Worm (Caenorhabditis elegans) whole organism, young adult: ENCODE measurements around the gene mboa-6.

ENCODE experiments used
- B0019.2 ChIP-seq: fragments of 200-800 bp; sonication (Bioruptor generic); conservative IDR thresholded peaks from 2 replicates; pipeline ENCODE4 v1.3.6; 2022; ENCODE audit warnings: missing genetic modification reagents, missing genetic modification characterization, missing compliant biosample characterization
- B0035.1 ChIP-seq: sonication (generic microtip); optimal IDR thresholded peaks from 2 replicates; lab custom pipeline; 2016; ENCODE audit warnings: missing genetic modification characterization, mild to moderate bottlenecking, missing compliant biosample characterization, missing genotype, missing genetic modification reagents
- D2030.7 ChIP-seq: fragments of 200-800 bp; sonication (Bioruptor generic); IDR thresholded peaks from 2 replicates; pipeline ENCODE4 v1.3.6; 2022; ENCODE audit warnings: missing genetic modification reagents, missing genetic modification characterization, missing compliant biosample characterization
- F10E7.11 ChIP-seq: sonication (generic microtip); optimal IDR thresholded peaks from 2 replicates; lab custom pipeline; 2017; ENCODE audit warnings: mild to moderate bottlenecking, missing genetic modification characterization, moderate library complexity, missing compliant biosample characterization
- F39B2.1 ChIP-seq: fragments of 200-800 bp; sonication (Bioruptor generic); IDR thresholded peaks from 2 replicates; pipeline ENCODE4 v1.3.6; 2022; ENCODE audit warnings: missing genetic modification reagents, missing genetic modification characterization, missing compliant biosample characterization
- F55B11.4 ChIP-seq: sonication (generic microtip); optimal IDR thresholded peaks from 2 replicates; lab custom pipeline; 2016; ENCODE audit warnings: missing compliant biosample characterization, missing genetic modification characterization, borderline replicate concordance; ENCODE audit not compliant: insufficient read depth
- F57C9.4 ChIP-seq: sonication (generic microtip); optimal IDR thresholded peaks from 2 replicates; lab custom pipeline; 2017; ENCODE audit warnings: mild to moderate bottlenecking, missing genetic modification characterization, missing compliant biosample characterization
- Y53G8AR.9 ChIP-seq: fragments of 200-800 bp; sonication (Bioruptor generic); conservative IDR thresholded peaks from 2 replicates; pipeline ENCODE4 v1.3.6; 2022; ENCODE audit warnings: missing genetic modification reagents, missing genetic modification characterization, missing compliant biosample characterization
- Y67H2A.10 ChIP-seq: fragments of 200-800 bp; sonication (Bioruptor generic); conservative IDR thresholded peaks from 2 replicates; pipeline ENCODE4 v1.3.6; 2022; ENCODE audit warnings: missing genetic modification reagents, missing genetic modification characterization, missing compliant biosample characterization
- ZK185.1 ChIP-seq: sonication (generic microtip); optimal IDR thresholded peaks from 2 replicates; lab custom pipeline; 2016; ENCODE audit warnings: mild to moderate bottlenecking, missing genetic modification characterization, missing compliant biosample characterization; ENCODE audit not compliant: poor library complexity, severe bottlenecking
- aptf-3 ChIP-seq: fragments of 200-800 bp; sonication (Bioruptor generic); IDR thresholded peaks from 2 replicates; pipeline ENCODE4 v1.3.6; 2022; ENCODE audit warnings: missing genetic modification characterization, missing compliant biosample characterization
- attf-3 ChIP-seq: fragments of 200-800 bp; sonication (Bioruptor generic); conservative IDR thresholded peaks from 2 replicates; pipeline ENCODE4 v1.3.6; 2022; ENCODE audit warnings: missing genetic modification reagents, missing genetic modification characterization, missing compliant biosample characterization
- attf-6 ChIP-seq: fragments of 200-800 bp; sonication (Bioruptor generic); IDR thresholded peaks from 2 replicates; pipeline ENCODE4 v1.3.6; 2022; ENCODE audit warnings: missing genetic modification reagents, missing genetic modification characterization, missing compliant biosample characterization
- bed-1 ChIP-seq: fragments of 200-800 bp; sonication (Bioruptor generic); IDR thresholded peaks from 2 replicates; pipeline ENCODE4 v1.3.6; 2022; ENCODE audit warnings: missing genetic modification reagents, missing genetic modification characterization, missing compliant biosample characterization
- cebp-1 ChIP-seq, 2 experiments: fragments of 200-800 bp in 1 of 2; sonication (Bioruptor generic) in 1 of 2; sonication (generic microtip) in 1 of 2; IDR thresholded peaks in 1 of 2; optimal IDR thresholded peaks in 1 of 2; 2 replicates each; pipeline versions ENCODE4 v1.3.6 to Lab custom; 2017 to 2022; ENCODE audit warnings: missing compliant biosample characterization in 2 of 2, missing genetic modification characterization in 2 of 2, mild to moderate bottlenecking in 1 of 2, missing genetic modification reagents in 1 of 2, moderate library complexity in 1 of 2
- ceh-100 ChIP-seq: fragments of 200-800 bp; sonication (Bioruptor generic); IDR thresholded peaks from 2 replicates; pipeline ENCODE4 v1.3.6; 2022; ENCODE audit warnings: missing genetic modification reagents, missing genetic modification characterization, missing compliant biosample characterization
- ceh-91 ChIP-seq: fragments of 200-800 bp; sonication (Bioruptor generic); IDR thresholded peaks from 2 replicates; pipeline ENCODE4 v1.3.6; 2022; ENCODE audit warnings: missing genetic modification reagents, missing genetic modification characterization, missing compliant biosample characterization
- dox-1 ChIP-seq: fragments of 200-800 bp; sonication (Bioruptor generic); IDR thresholded peaks from 2 replicates; pipeline ENCODE4 v1.3.6; 2022; ENCODE audit warnings: missing genetic modification reagents, missing genetic modification characterization, missing compliant biosample characterization
- dpl-1 ChIP-seq: fragments of 150-350 bp; optimal IDR thresholded peaks from 2 replicates; lab custom pipeline; 2014; ENCODE audit warnings: missing biosample characterization, missing genetic modification reagents, missing genetic modification characterization
- egl-18 ChIP-seq: fragments of 200-800 bp; sonication (Bioruptor generic); IDR thresholded peaks from 2 replicates; pipeline ENCODE4 v1.3.6; 2022; ENCODE audit warnings: missing genetic modification reagents, missing genetic modification characterization, missing compliant biosample characterization
- ets-4 ChIP-seq: fragments of 200-800 bp; sonication (Bioruptor generic); optimal IDR thresholded peaks from 2 replicates; lab custom pipeline; 2018; ENCODE audit warnings: mild to moderate bottlenecking, missing genetic modification characterization, missing compliant biosample characterization
- fkh-3 ChIP-seq: sonication (generic microtip); optimal IDR thresholded peaks from 2 replicates; lab custom pipeline; 2016; ENCODE audit warnings: mild to moderate bottlenecking, missing genetic modification characterization, missing compliant biosample characterization
- him-1 ChIP-seq: sonication (generic microtip); optimal IDR thresholded peaks from 2 replicates; lab custom pipeline; 2016; ENCODE audit warnings: missing genotype, missing genetic modification reagents, missing genetic modification characterization, missing compliant biosample characterization
- let-607 ChIP-seq, 2 experiments: fragments of 200-800 bp in 1 of 2; sonication (Bioruptor generic) in 1 of 2; sonication (generic microtip) in 1 of 2; optimal IDR thresholded peaks; 2 replicates each; lab custom pipeline; 2016 to 2018; ENCODE audit warnings: mild to moderate bottlenecking in 2 of 2, missing compliant biosample characterization in 2 of 2, missing genetic modification characterization in 2 of 2, moderate library complexity in 2 of 2, missing genotype in 1 of 2
- lin-26 ChIP-seq: fragments of 200-800 bp; sonication (Bioruptor generic); IDR thresholded peaks from 2 replicates; pipeline ENCODE4 v1.3.6; 2022; ENCODE audit warnings: missing genetic modification reagents, missing genetic modification characterization, missing compliant biosample characterization
- lin-40 ChIP-seq: sonication (generic microtip); optimal IDR thresholded peaks from 2 replicates; lab custom pipeline; 2016; ENCODE audit warnings: missing genetic modification characterization, mild to moderate bottlenecking, missing compliant biosample characterization, missing genotype, missing genetic modification reagents
- madf-3 ChIP-seq: fragments of 200-800 bp; sonication (Bioruptor generic); IDR thresholded peaks from 2 replicates; pipeline ENCODE4 v1.3.6; 2022; ENCODE audit warnings: missing genetic modification reagents, missing genetic modification characterization, missing compliant biosample characterization
- mcd-1 ChIP-seq: fragments of 200-800 bp; sonication (Bioruptor generic); IDR thresholded peaks from 2 replicates; pipeline ENCODE4 v1.3.6; 2022; ENCODE audit warnings: missing genetic modification reagents, missing genetic modification characterization, missing compliant biosample characterization
- mel-28 ChIP-seq: sonication (generic microtip); optimal IDR thresholded peaks from 2 replicates; lab custom pipeline; 2016; ENCODE audit warnings: borderline replicate concordance, mild to moderate bottlenecking, missing genetic modification characterization, missing compliant biosample characterization
- nfya-2 ChIP-seq: fragments of 200-800 bp; sonication (Bioruptor generic); IDR thresholded peaks from 2 replicates; pipeline ENCODE4 v1.3.6; 2022; ENCODE audit warnings: missing genetic modification reagents, missing genetic modification characterization, missing compliant biosample characterization
- nhr-120 ChIP-seq: fragments of 200-800 bp; sonication (Bioruptor generic); IDR thresholded peaks from 2 replicates; pipeline ENCODE4 v1.3.6; 2022; ENCODE audit warnings: missing genetic modification characterization, missing compliant biosample characterization
- nhr-27 ChIP-seq: fragments of 200-800 bp; sonication (Bioruptor generic); optimal IDR thresholded peaks from 2 replicates; lab custom pipeline; 2018; ENCODE audit warnings: mild to moderate bottlenecking, missing genetic modification characterization, moderate library complexity, missing compliant biosample characterization
- pha-4 ChIP-seq: fragments of 150-350 bp; sonication (generic microtip); optimal IDR thresholded peaks from 2 replicates; lab custom pipeline; 2014; ENCODE audit warnings: missing biosample characterization, missing genetic modification reagents, missing genetic modification characterization
- repo-1 ChIP-seq: sonication (generic microtip); optimal IDR thresholded peaks from 2 replicates; lab custom pipeline; 2017; ENCODE audit warnings: mild to moderate bottlenecking, missing genetic modification characterization, missing compliant biosample characterization
- sea-2 ChIP-seq: fragments of 200-800 bp; sonication (Bioruptor generic); IDR thresholded peaks from 2 replicates; pipeline ENCODE4 v1.3.6; 2022; ENCODE audit warnings: missing genetic modification characterization, missing compliant biosample characterization
- snpc-1.3 ChIP-seq: sonication (generic microtip); optimal IDR thresholded peaks from 2 replicates; lab custom pipeline; 2017; ENCODE audit warnings: missing genetic modification characterization, mild to moderate bottlenecking, missing compliant biosample characterization, antibody characterized with exemption, moderate library complexity, missing genotype, missing genetic modification reagents; ENCODE audit not compliant: insufficient read depth
- tbx-9 ChIP-seq: sonication (generic microtip); optimal IDR thresholded peaks from 2 replicates; lab custom pipeline; 2016; ENCODE audit warnings: borderline replicate concordance, missing genetic modification characterization, inconsistent platforms, missing compliant biosample characterization
- unc-62 ChIP-seq: fragments of 150-350 bp; optimal IDR thresholded peaks from 2 replicates; lab custom pipeline; 2014; ENCODE audit warnings: missing biosample characterization, missing genetic modification reagents, missing genetic modification characterization
- ztf-25 ChIP-seq: fragments of 200-800 bp; sonication (Bioruptor generic); IDR thresholded peaks from 2 replicates; pipeline ENCODE4 v1.3.6; 2022; ENCODE audit warnings: missing genetic modification reagents, missing genetic modification characterization, missing compliant biosample characterization
- ztf-3 ChIP-seq: fragments of 200-800 bp; sonication (Bioruptor generic); optimal IDR thresholded peaks from 2 replicates; lab custom pipeline; 2018; ENCODE audit warnings: mild to moderate bottlenecking, missing genetic modification characterization, missing compliant biosample characterization

mboa-6 gene

ce11 chrIII:1921136-1921680, 40.5 kb downstream of the mboa-6 start (continued):
- 0 out of 2 replicates have a peak, but pooled peaks have one; percentile 42 for TF ChIP-seq sea-2 (GFP tag; lab: Robert Waterston, UW)
- TF ChIP-seq repo-1 (tag; lab: Kevin White, UChicago) = peak; percentile 81
- no peak for TF ChIP-seq dpl-1
- TF ChIP-seq ceh-100 = no peak
- no peak for TF ChIP-seq tbx-9 (tag; lab: Kevin White, UChicago)
- TF ChIP-seq unc-62 (GFP tag; lab: Kevin White, UChicago) = peak; percentile 46
- peak; percentile 68 to 76 for TF ChIP-seq let-607 (tag; optimal IDR thresholded peaks at IDR 0.05; lab: Kevin White, UChicago)
- no peak for TF ChIP-seq D2030.7 (GFP tag; lab: Robert Waterston, UW)
- no peak for TF ChIP-seq mel-28
- TF ChIP-seq B0019.2 (GFP tag; lab: Robert Waterston, UW) = no peak
- peak; percentile 93 for TF ChIP-seq ztf-3
- no peak for TF ChIP-seq nfya-2
- TF ChIP-seq ztf-25 = no peak
- no peak for TF ChIP-seq aptf-3 (GFP tag; lab: Robert Waterston, UW)
- TF ChIP-seq attf-3 (GFP tag; lab: Robert Waterston, UW) = no peak; the same call in 1 of the 2 replicates
- TF ChIP-seq attf-6 = no peak
- TF ChIP-seq pha-4 = peak; percentile 58
- TF ChIP-seq F57C9.4 = no peak
- no peak for TF ChIP-seq Y67H2A.10 (GFP tag; lab: Robert Waterston, UW)
- TF ChIP-seq him-1 (tag; lab: Kevin White, UChicago) = no peak
- 0 out of 2 replicates have a peak, but pooled peaks have one; percentile 27 for TF ChIP-seq bed-1
- peak; percentile 98 for TF ChIP-seq lin-40 (tag; lab: Kevin White, UChicago)
- TF ChIP-seq dox-1 (GFP tag; lab: Robert Waterston, UW) = peak; percentile 94
- peak; percentile 20 for TF ChIP-seq snpc-1.3 (tag; lab: Kevin White, UChicago)
- TF ChIP-seq nhr-27 (tag; lab: Kevin White, UChicago) = peak; percentile 37
- TF ChIP-seq madf-3 (GFP tag; lab: Robert Waterston, UW) = no peak
- TF ChIP-seq egl-18 (GFP tag; lab: Robert Waterston, UW) = no peak
- TF ChIP-seq lin-26 (GFP tag; lab: Robert Waterston, UW) = peak; percentile 76
- TF ChIP-seq ZK185.1 = no peak
- TF ChIP-seq F55B11.4 (tag; lab: Kevin White, UChicago) = no peak
- no peak for TF ChIP-seq ceh-91 (GFP tag; lab: Robert Waterston, UW)
- no peak for TF ChIP-seq nhr-120 (GFP tag; lab: Robert Waterston, UW)
- peak; percentile 79 for TF ChIP-seq B0035.1 (tag; lab: Kevin White, UChicago)
- no peak for TF ChIP-seq F10E7.11
- TF ChIP-seq fkh-3 (tag; lab: Kevin White, UChicago) = no peak
- peak; percentile 47; the same call in 1 of the 2 replicates for TF ChIP-seq Y53G8AR.9 (GFP tag; lab: Robert Waterston, UW)
- TF ChIP-seq F39B2.1 = 0 out of 2 replicates have a peak, but pooled peaks have one; percentile 8
- TF ChIP-seq ets-4 (GFP tag; lab: Kevin White, UChicago) = peak; percentile 92
- TF ChIP-seq cebp-1 (GFP tag; IDR thresholded peaks at IDR 0.05; lab: Robert Waterston, UW) = no peak; the same call in 1 of the 2 replicates
- TF ChIP-seq cebp-1 (tag; optimal IDR thresholded peaks at IDR 0.05; lab: Kevin White, UChicago) = peak; percentile 93
- peak; percentile 84 for TF ChIP-seq mcd-1
